Worm (Caenorhabditis elegans) whole organism, dauer: ENCODE data around the gene B0280.7.

Experiments used
- unc-62 ChIP-seq: sonication (generic microtip); optimal IDR thresholded peaks from 2 replicates; lab custom pipeline; 2017; ENCODE audit warnings: missing biosample characterization, missing genetic modification reagents, missing genetic modification characterization

Gene B0280.7

ce11 chrIII:7091042-7091441 is 20.7 kb downstream of the B0280.7 start, which contains the start of gene ZK418.2:
Gene ZK418.2, plus strand, starts transcription at chrIII:7091342.
- no peak for TF ChIP-seq unc-62 (GFP tag; lab: Kevin White, UChicago)

- no peak for TF ChIP-seq unc-62 (GFP tag; lab: Kevin White, UChicago)
These were observed 21.1 kb downstream of the B0280.7 start, which contains the start of gene ZK418.10 for ce11 chrIII:7090545-7090944. Gene ZK418.10, minus strand, starts transcription at chrIII:7090692.

ce11 chrIII:7087691-7088323 is 23.9 kb downstream of the B0280.7 start, which contains the start of gene fubl-2:
Gene fubl-2, minus strand, starts transcription at chrIII:7087741.
- TF ChIP-seq unc-62 (GFP tag; lab: Kevin White, UChicago) = no peak

- no peak for TF ChIP-seq unc-62 (GFP tag; lab: Kevin White, UChicago)
These were observed 24.5 kb downstream of the B0280.7 start for ce11 chrIII:7087180-7087579.

- TF ChIP-seq unc-62 (GFP tag; lab: Kevin White, UChicago) = no peak
These were observed 26.8 kb downstream of the B0280.7 start, which contains the start of gene tofu-7 for ce11 chrIII:7084908-7085307. Gene tofu-7, minus strand, starts transcription at chrIII:7085018.

ce11 chrIII:7083106-7083505 is 28.6 kb downstream of the B0280.7 start:
- TF ChIP-seq unc-62 (GFP tag; lab: Kevin White, UChicago) = no peak

- no peak for TF ChIP-seq unc-62 (GFP tag; lab: Kevin White, UChicago)
These were observed 30.2 kb downstream of the B0280.7 start for ce11 chrIII:7081488-7081887.

ce11 chrIII:7080689-7081088 is 31.0 kb downstream of the B0280.7 start, which contains the start of gene ZK418.7:
Gene ZK418.7, minus strand, starts transcription at chrIII:7080789.
- TF ChIP-seq unc-62 (GFP tag; lab: Kevin White, UChicago) = no peak

ce11 chrIII:7078737-7079136 is 33.0 kb downstream of the B0280.7 start, which contains the start of gene ZK418.6:
Gene ZK418.6, minus strand, starts transcription at chrIII:7078837.
- TF ChIP-seq unc-62 (GFP tag; lab: Kevin White, UChicago) = no peak

ce11 chrIII:7076386-7076785 is 35.3 kb downstream of the B0280.7 start, which contains the start of gene ZK418.13:
Gene ZK418.13, minus strand, starts transcription at chrIII:7076486.
- TF ChIP-seq unc-62 (GFP tag; lab: Kevin White, UChicago) = no peak

ce11 chrIII:7073801-7074386 is 37.8 kb downstream of the B0280.7 start, which contains the start of gene ZK418.5:
Gene ZK418.5, minus strand, starts transcription at chrIII:7073851.
- no peak for TF ChIP-seq unc-62 (GFP tag; lab: Kevin White, UChicago)

- no peak for TF ChIP-seq unc-62 (GFP tag; lab: Kevin White, UChicago)
These were observed 39.2 kb downstream of the B0280.7 start, which contains the start of gene lin-37 for ce11 chrIII:7072452-7072851. Gene lin-37, minus strand, starts transcription at chrIII:7072552.

- TF ChIP-seq unc-62 (GFP tag; lab: Kevin White, UChicago) = no peak
These were observed 41.7 kb downstream of the B0280.7 start, which contains the start of gene tmem-17 for ce11 chrIII:7069981-7070380. Gene tmem-17, plus strand, starts transcription at chrIII:7070281.

- TF ChIP-seq unc-62 (GFP tag; lab: Kevin White, UChicago) = no peak
These were observed 43.1 kb downstream of the B0280.7 start, which contains the start of the genes ubc-18 and R01H2.8 for ce11 chrIII:7068520-7069113. Gene ubc-18, minus strand, starts transcription at chrIII:7068570. Gene R01H2.8, plus strand, starts transcription at chrIII:7069063.

ce11 chrIII:7067385-7067896 is 44.3 kb downstream of the B0280.7 start, which contains the start of gene ger-1:
Gene ger-1, minus strand, starts transcription at chrIII:7067477.
- TF ChIP-seq unc-62 (GFP tag; lab: Kevin White, UChicago) = no peak
